Worm (Caenorhabditis elegans): ENCODE data around the gene Y67A10A.11.

The Y67A10A.11 gene

ce11 chrIV:14339657-14340056 is at the start of gene Y67A10A.11:
Y67A10A.11 (plus strand) TSS chrIV:14339957.
- TF ChIP-seq scrt-1 (GFP tag; IDR thresholded peaks at IDR 0.05), result no peak
- TF ChIP-seq tra-4 (tag; optimal IDR thresholded peaks at IDR 0.05), result no peak
- TF ChIP-seq ama-1 (optimal IDR thresholded peaks at IDR 0.05), result no peak
- no peak for TF ChIP-seq aly-1 (tag; optimal IDR thresholded peaks at IDR 0.05)

- no peak for TF ChIP-seq pes-1 (GFP tag; IDR thresholded peaks at IDR 0.05)
- TF ChIP-seq aly-1 (tag; optimal IDR thresholded peaks at IDR 0.05), result no peak
- TF ChIP-seq B0310.2 (tag; optimal IDR thresholded peaks at IDR 0.05), result no peak
- no peak for TF ChIP-seq ceh-36 (tag; optimal IDR thresholded peaks at IDR 0.05)
- TF ChIP-seq scrt-1 (GFP tag; IDR thresholded peaks at IDR 0.05), result no peak
- no peak for TF ChIP-seq hmg-4 (GFP tag; optimal IDR thresholded peaks at IDR 0.05)
- TF ChIP-seq hmbx-1 (tag; optimal IDR thresholded peaks at IDR 0.05), result no peak
- TF ChIP-seq ama-1 (optimal IDR thresholded peaks at IDR 0.05), result no peak
- no peak for TF ChIP-seq tbx-37 (GFP tag; conservative IDR thresholded peaks at IDR 0.05)
Measured at ce11 chrIV:14291601-14292000, 48.2 kb upstream of the Y67A10A.11 start, which contains the start of gene Y64G10A.7. Y64G10A.7 (plus strand) TSS chrIV:14291901.

- TF ChIP-seq ama-1 (optimal IDR thresholded peaks at IDR 0.05), result no peak
- TF ChIP-seq flt-1 (GFP tag; IDR thresholded peaks at IDR 0.05), result no peak
- no peak for TF ChIP-seq pes-1 (GFP tag; IDR thresholded peaks at IDR 0.05)
- no peak for TF ChIP-seq tra-4 (tag; optimal IDR thresholded peaks at IDR 0.05)
- no peak for TF ChIP-seq ets-7 (tag; optimal IDR thresholded peaks at IDR 0.05)
- TF ChIP-seq tbx-37 (GFP tag; conservative IDR thresholded peaks at IDR 0.05), result no peak
- TF ChIP-seq aly-1 (tag; optimal IDR thresholded peaks at IDR 0.05), result no peak
- no peak for TF ChIP-seq tbx-11 (GFP tag; IDR thresholded peaks at IDR 0.05)
- no peak for TF ChIP-seq B0310.2 (tag; optimal IDR thresholded peaks at IDR 0.05)
- no peak for TF ChIP-seq hnd-1 (tag; optimal IDR thresholded peaks at IDR 0.05)
- no peak for TF ChIP-seq hmbx-1 (tag; optimal IDR thresholded peaks at IDR 0.05)
- TF ChIP-seq ceh-13 (GFP tag; optimal IDR thresholded peaks at IDR 0.05), result no peak
Measured at ce11 chrIV:14295262-14295661, 44.5 kb upstream of the Y67A10A.11 start.

- TF ChIP-seq ets-7 (tag; optimal IDR thresholded peaks at IDR 0.05) (no peak), flt-1 (GFP tag; IDR thresholded peaks at IDR 0.05) (no peak), hmbx-1 (tag; optimal IDR thresholded peaks at IDR 0.05) (no peak), hnd-1 (tag; optimal IDR thresholded peaks at IDR 0.05) (no peak), B0310.2 (tag; optimal IDR thresholded peaks at IDR 0.05) (no peak), ceh-36 (tag; optimal IDR thresholded peaks at IDR 0.05) (no peak), ceh-13 (GFP tag; optimal IDR thresholded peaks at IDR 0.05) (no peak), aly-1 (tag; optimal IDR thresholded peaks at IDR 0.05) (no peak), ama-1 (optimal IDR thresholded peaks at IDR 0.05) (no peak), hmg-4 (GFP tag; optimal IDR thresholded peaks at IDR 0.05) (no peak)
Measured at ce11 chrIV:14297058-14297457, 42.7 kb upstream of the Y67A10A.11 start.

- TF ChIP-seq hnd-1 (tag; optimal IDR thresholded peaks at IDR 0.05) (no peak), hmbx-1 (tag; optimal IDR thresholded peaks at IDR 0.05) (no peak), tbx-37 (GFP tag; conservative IDR thresholded peaks at IDR 0.05) (no peak), ceh-13 (GFP tag; optimal IDR thresholded peaks at IDR 0.05) (no peak), ama-1 (optimal IDR thresholded peaks at IDR 0.05) (no peak), aly-1 (tag; optimal IDR thresholded peaks at IDR 0.05) (no peak), pes-1 (GFP tag; IDR thresholded peaks at IDR 0.05) (no peak), tra-4 (tag; optimal IDR thresholded peaks at IDR 0.05) (no peak), B0310.2 (tag; optimal IDR thresholded peaks at IDR 0.05) (no peak), flt-1 (GFP tag; IDR thresholded peaks at IDR 0.05) (no peak), ets-7 (tag; optimal IDR thresholded peaks at IDR 0.05) (no peak), scrt-1 (GFP tag; IDR thresholded peaks at IDR 0.05) (no peak), tbx-11 (GFP tag; IDR thresholded peaks at IDR 0.05) (no peak), sea-1 (GFP tag; conservative IDR thresholded peaks at IDR 0.05) (no peak), F13C5.2 (tag; optimal IDR thresholded peaks at IDR 0.05) (no peak)
Measured at ce11 chrIV:14305813-14306212, 33.9 kb upstream of the Y67A10A.11 start.

ce11 chrIV:14318054-14318453 is 21.7 kb upstream of the Y67A10A.11 start:
- TF ChIP-seq tbx-11 (GFP tag; IDR thresholded peaks at IDR 0.05), result no peak
- TF ChIP-seq tra-4 (tag; optimal IDR thresholded peaks at IDR 0.05), result no peak
- no peak for TF ChIP-seq ama-1 (optimal IDR thresholded peaks at IDR 0.05)
- TF ChIP-seq sea-1 (GFP tag; conservative IDR thresholded peaks at IDR 0.05), result no peak
- no peak for TF ChIP-seq ets-7 (tag; optimal IDR thresholded peaks at IDR 0.05)
- TF ChIP-seq ceh-13 (GFP tag; optimal IDR thresholded peaks at IDR 0.05), result no peak
- no peak for TF ChIP-seq tbx-37 (GFP tag; conservative IDR thresholded peaks at IDR 0.05)
- no peak for TF ChIP-seq hmbx-1 (tag; optimal IDR thresholded peaks at IDR 0.05)
- TF ChIP-seq B0310.2 (tag; optimal IDR thresholded peaks at IDR 0.05), result no peak
- no peak for TF ChIP-seq hnd-1 (tag; optimal IDR thresholded peaks at IDR 0.05)
- no peak for TF ChIP-seq scrt-1 (GFP tag; IDR thresholded peaks at IDR 0.05)
- no peak for TF ChIP-seq ceh-36 (tag; optimal IDR thresholded peaks at IDR 0.05)
- TF ChIP-seq flt-1 (GFP tag; IDR thresholded peaks at IDR 0.05), result no peak
- TF ChIP-seq aly-1 (tag; optimal IDR thresholded peaks at IDR 0.05), result no peak
- no peak for TF ChIP-seq pes-1 (GFP tag; IDR thresholded peaks at IDR 0.05)
- TF ChIP-seq hmg-4 (GFP tag; optimal IDR thresholded peaks at IDR 0.05), result no peak

- TF ChIP-seq scrt-1 (GFP tag; IDR thresholded peaks at IDR 0.05) (no peak), tra-4 (tag; optimal IDR thresholded peaks at IDR 0.05) (no peak), hmbx-1 (tag; optimal IDR thresholded peaks at IDR 0.05) (no peak), tbx-11 (GFP tag; IDR thresholded peaks at IDR 0.05) (no peak), F13C5.2 (tag; optimal IDR thresholded peaks at IDR 0.05) (no peak), ets-7 (tag; optimal IDR thresholded peaks at IDR 0.05) (no peak), hnd-1 (tag; optimal IDR thresholded peaks at IDR 0.05) (no peak), hmg-4 (GFP tag; optimal IDR thresholded peaks at IDR 0.05) (no peak), sea-1 (GFP tag; conservative IDR thresholded peaks at IDR 0.05) (no peak), ama-1 (optimal IDR thresholded peaks at IDR 0.05) (no peak), B0310.2 (tag; optimal IDR thresholded peaks at IDR 0.05) (no peak)
Measured at ce11 chrIV:14321655-14322054, 18.1 kb upstream of the Y67A10A.11 start, which contains the start of gene fbxa-126. fbxa-126 (minus strand) TSS chrIV:14321755.

ce11 chrIV:14326283-14326682 is 13.5 kb upstream of the Y67A10A.11 start, which contains the start of gene fbxa-83:
fbxa-83 (minus strand) TSS chrIV:14326383.
- TF ChIP-seq pes-1 (GFP tag; IDR thresholded peaks at IDR 0.05) (no peak), tra-4 (tag; optimal IDR thresholded peaks at IDR 0.05) (no peak), hnd-1 (tag; optimal IDR thresholded peaks at IDR 0.05) (no peak), ceh-13 (GFP tag; optimal IDR thresholded peaks at IDR 0.05) (no peak), ets-7 (tag; optimal IDR thresholded peaks at IDR 0.05) (no peak), ama-1 (optimal IDR thresholded peaks at IDR 0.05) (no peak), hmg-4 (GFP tag; optimal IDR thresholded peaks at IDR 0.05) (no peak), scrt-1 (GFP tag; IDR thresholded peaks at IDR 0.05) (no peak), F13C5.2 (tag; optimal IDR thresholded peaks at IDR 0.05) (no peak), tbx-11 (GFP tag; IDR thresholded peaks at IDR 0.05) (no peak), aly-1 (tag; optimal IDR thresholded peaks at IDR 0.05) (no peak), sea-1 (GFP tag; conservative IDR thresholded peaks at IDR 0.05) (no peak), ceh-36 (tag; optimal IDR thresholded peaks at IDR 0.05) (no peak), hmbx-1 (tag; optimal IDR thresholded peaks at IDR 0.05) (no peak)

All from whole organism, early embryonic.